Worm (Caenorhabditis elegans): ENCODE data around the gene osta-2.

Gene osta-2

ce11 chrII:5693893-5694292 is 13.6 kb upstream of the osta-2 start, which contains the start of gene C25H3.3:
TSS of gene C25H3.3 (plus strand) at chrII:5694193.
- TF ChIP-seq efl-1 (optimal IDR thresholded peaks at IDR 0.05) (no peak), efl-1 (GFP tag; optimal IDR thresholded peaks at IDR 0.05 in 1 of 2) (peak in 1 of 2 experiments; percentile 61), mab-9 (GFP tag; IDR thresholded peaks at IDR 0.05) (no peak), alr-1 (tag; optimal IDR thresholded peaks at IDR 0.05; ENCODE audit: borderline replicate concordance) (no peak)

- TF ChIP-seq dsc-1 (tag; optimal IDR thresholded peaks at IDR 0.05) (no peak), pag-3 (tag; optimal IDR thresholded peaks at IDR 0.05; ENCODE audit: borderline replicate concordance, insufficient read depth) (no peak), nhr-90 (tag; optimal IDR thresholded peaks at IDR 0.05; ENCODE audit: poor library complexity) (no peak), ceh-63 (GFP tag; optimal IDR thresholded peaks at IDR 0.05) (no peak), lir-3 (tag; optimal IDR thresholded peaks at IDR 0.05; ENCODE audit: poor library complexity) (no peak), nhr-28 (tag; optimal IDR thresholded peaks at IDR 0.05) (no peak), snpc-4 (tag; optimal IDR thresholded peaks at IDR 0.05) (no peak), fkh-10 (GFP tag; optimal IDR thresholded peaks at IDR 0.05) (no peak), hlh-17 (GFP tag; optimal IDR thresholded peaks at IDR 0.05; ENCODE audit: borderline replicate concordance) (no peak), ceh-8 (GFP tag; optimal IDR thresholded peaks at IDR 0.05) (no peak), nhr-237 (tag; optimal IDR thresholded peaks at IDR 0.05) (no peak), sup-37 (GFP tag; optimal IDR thresholded peaks at IDR 0.05) (no peak), ztf-11 (tag; optimal IDR thresholded peaks at IDR 0.05) (no peak), swsn-7 (tag; optimal IDR thresholded peaks at IDR 0.05) (no peak), fos-1 (tag; optimal IDR thresholded peaks at IDR 0.05) (no peak), efl-1 (optimal IDR thresholded peaks at IDR 0.05) (no peak), efl-1 (GFP tag; optimal IDR thresholded peaks at IDR 0.05 in 1 of 2) (no peak), nhr-84 (tag; optimal IDR thresholded peaks at IDR 0.05) (no peak), irx-1 (tag; optimal IDR thresholded peaks at IDR 0.05) (no peak), xbp-1 (tag; optimal IDR thresholded peaks at IDR 0.05) (no peak)
Measured at ce11 chrII:5694798-5695197, 12.7 kb upstream of the osta-2 start, which contains the start of gene C25H3.14. TSS of gene C25H3.14 (plus strand) at chrII:5695098.

ce11 chrII:5696218-5696617 is 11.3 kb upstream of the osta-2 start:
- no peak for TF ChIP-seq grh-1 (GFP tag; IDR thresholded peaks at IDR 0.05)
- no peak for TF ChIP-seq fkh-8 (tag; optimal IDR thresholded peaks at IDR 0.05)
- TF ChIP-seq fkh-10 (GFP tag; optimal IDR thresholded peaks at IDR 0.05): no peak
- TF ChIP-seq nhr-19 (GFP tag; conservative IDR thresholded peaks at IDR 0.05): no peak
- no peak for TF ChIP-seq vab-15 (tag; optimal IDR thresholded peaks at IDR 0.05)
- TF ChIP-seq snu-23 (GFP tag; optimal IDR thresholded peaks at IDR 0.05): no peak
- no peak for TF ChIP-seq nhr-237 (tag; optimal IDR thresholded peaks at IDR 0.05)
- TF ChIP-seq hlh-17 (GFP tag; optimal IDR thresholded peaks at IDR 0.05; ENCODE audit: borderline replicate concordance): no peak
- no peak for TF ChIP-seq Y116A8C.19 (tag; optimal IDR thresholded peaks at IDR 0.05; ENCODE audit: borderline replicate concordance)
- TF ChIP-seq snpc-4 (tag; optimal IDR thresholded peaks at IDR 0.05): no peak
- no peak for TF ChIP-seq ztf-11 (tag; optimal IDR thresholded peaks at IDR 0.05)
- TF ChIP-seq lin-13 (GFP tag; optimal IDR thresholded peaks at IDR 0.05): no peak
- no peak for TF ChIP-seq mef-2 (tag; optimal IDR thresholded peaks at IDR 0.05)

DNA sequence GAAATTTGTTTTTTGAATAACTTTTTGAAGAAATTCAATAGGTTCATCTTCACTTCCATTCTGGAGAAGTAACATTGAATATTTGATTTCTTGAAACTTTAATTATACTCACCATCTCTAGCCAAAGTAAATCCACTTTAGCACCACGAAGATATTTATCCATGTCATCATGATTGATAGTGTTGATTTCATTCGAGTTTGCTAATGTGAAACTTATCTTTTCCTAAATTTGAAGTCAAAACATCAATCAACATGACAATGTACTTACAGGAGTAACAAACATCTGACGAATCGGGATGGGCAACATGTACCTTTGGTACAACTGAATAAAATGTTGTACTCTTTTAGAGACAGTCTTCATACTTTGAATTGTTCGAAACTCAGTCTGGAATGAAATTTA is 10.2 kb upstream of the osta-2 start:
- TF ChIP-seq nhr-84 (tag; optimal IDR thresholded peaks at IDR 0.05) (no peak), nhr-71 (tag; optimal IDR thresholded peaks at IDR 0.05) (no peak), elt-2 (tag; optimal IDR thresholded peaks at IDR 0.05) (no peak), dsc-1 (tag; optimal IDR thresholded peaks at IDR 0.05) (no peak), tlp-1 (tag; optimal IDR thresholded peaks at IDR 0.05) (no peak), nhr-19 (GFP tag; conservative IDR thresholded peaks at IDR 0.05) (no peak), pax-3 (tag; optimal IDR thresholded peaks at IDR 0.05) (no peak), hpl-2 (GFP tag; optimal IDR thresholded peaks at IDR 0.05) (no peak), nhr-85 (tag) (no peak), zip-4 (GFP tag; optimal IDR thresholded peaks at IDR 0.05) (no peak), aha-1 (tag; optimal IDR thresholded peaks at IDR 0.05) (no peak), grh-1 (GFP tag; IDR thresholded peaks at IDR 0.05) (no peak), ztf-4 (tag; optimal IDR thresholded peaks at IDR 0.05) (no peak), snpc-4 (tag; optimal IDR thresholded peaks at IDR 0.05) (no peak), C16A3.4 (tag; optimal IDR thresholded peaks at IDR 0.05) (no peak), ceh-8 (GFP tag; optimal IDR thresholded peaks at IDR 0.05) (no peak), fos-1 (tag; optimal IDR thresholded peaks at IDR 0.05) (no peak), Y116A8C.19 (tag; optimal IDR thresholded peaks at IDR 0.05; ENCODE audit: borderline replicate concordance) (no peak), blmp-1 (tag; optimal IDR thresholded peaks at IDR 0.05) (no peak)
